Worm (Caenorhabditis elegans) whole organism, young adult: ENCODE measurements around the gene F32D8.3.

Source experiments
- B0336.3 ChIP-seq: fragments of 200-800 bp; sonication (Bioruptor generic); IDR thresholded peaks from 2 replicates; pipeline ENCODE4 v1.3.6; 2022; ENCODE audit warnings: missing genetic modification characterization, missing compliant biosample characterization
- ZK185.1 ChIP-seq: sonication (generic microtip); optimal IDR thresholded peaks from 2 replicates; lab custom pipeline; 2016; ENCODE audit warnings: mild to moderate bottlenecking, missing genetic modification characterization, missing compliant biosample characterization; ENCODE audit not compliant: poor library complexity, severe bottlenecking
- ets-4 ChIP-seq: fragments of 200-800 bp; sonication (Bioruptor generic); optimal IDR thresholded peaks from 2 replicates; lab custom pipeline; 2018; ENCODE audit warnings: mild to moderate bottlenecking, missing genetic modification characterization, missing compliant biosample characterization
- snpc-1.3 ChIP-seq: sonication (generic microtip); optimal IDR thresholded peaks from 2 replicates; lab custom pipeline; 2017; ENCODE audit warnings: missing genetic modification characterization, mild to moderate bottlenecking, missing compliant biosample characterization, antibody characterized with exemption, moderate library complexity, missing genotype, missing genetic modification reagents; ENCODE audit not compliant: insufficient read depth
- unc-62 ChIP-seq: fragments of 150-350 bp; optimal IDR thresholded peaks from 2 replicates; lab custom pipeline; 2014; ENCODE audit warnings: missing biosample characterization, missing genetic modification reagents, missing genetic modification characterization
- xnd-1 ChIP-seq: sonication (generic microtip); optimal IDR thresholded peaks from 2 replicates; lab custom pipeline; 2016; ENCODE audit warnings: missing genotype, missing genetic modification reagents, missing genetic modification characterization, missing compliant biosample characterization

- TF ChIP-seq B0336.3 (0 out of 2 replicates have a peak, but pooled peaks have one; percentile 26), ets-4 (GFP tag; lab: Kevin White, UChicago) (no peak), ZK185.1 (tag; lab: Kevin White, UChicago) (no peak), xnd-1 (tag; lab: Kevin White, UChicago) (no peak), snpc-1.3 (tag; lab: Kevin White, UChicago) (no peak), unc-62 (GFP tag; lab: Kevin White, UChicago) (no peak)
These were observed 9.7 kb downstream of the F32D8.3 start, which contains the start of gene F32D8.13 for ce11 chrV:10896295-10896694.
